Fruit fly (Drosophila melanogaster) whole organism, embryonic: ENCODE results near the gene Peritrophin-15a.
A peak's percentile ranks its signal among the peaks of the same experiment; 100 is the strongest.

Experiments used
- Abd-B ChIP-seq: fragments of 200-800 bp; sonication (Bioruptor generic); optimal IDR thresholded peaks from 2 replicates; lab custom pipeline; 2018; ENCODE audit warnings: missing biosample characterization, mild to moderate bottlenecking, missing genetic modification characterization, moderate library complexity
- CG10979 ChIP-seq: fragments of 200-800 bp; sonication (Bioruptor generic); optimal IDR thresholded peaks from 2 replicates; lab custom pipeline; 2018; ENCODE audit warnings: missing biosample characterization, mild to moderate bottlenecking, missing genetic modification characterization, moderate library complexity
- CG11085 ChIP-seq: fragments of 200-800 bp; sonication (Bioruptor generic); IDR thresholded peaks from 2 replicates; pipeline ENCODE4 v1.3.6; 2022; ENCODE audit warnings: missing biosample characterization, missing genetic modification characterization
- CG12299 ChIP-seq: fragments of 200-800 bp; sonication (Bioruptor generic); optimal IDR thresholded peaks from 2 replicates; lab custom pipeline; 2018; ENCODE audit warnings: missing biosample characterization, mild to moderate bottlenecking, missing genetic modification characterization
- CG1233 ChIP-seq: fragments of 200-800 bp; sonication (Bioruptor generic); optimal IDR thresholded peaks from 4 replicates; lab custom pipeline; 2018; ENCODE audit warnings: missing biosample characterization, mild to moderate bottlenecking, missing genetic modification characterization
- CG12659 ChIP-seq: fragments of 200-800 bp; sonication (Bioruptor generic); optimal IDR thresholded peaks from 3 replicates; lab custom pipeline; 2017; ENCODE audit warnings: mild to moderate bottlenecking, missing biosample characterization, missing genetic modification reagents, missing genetic modification characterization
- CG13424 ChIP-seq: fragments of 200-800 bp; sonication (Bioruptor generic); optimal IDR thresholded peaks from 2 replicates; lab custom pipeline; 2019; ENCODE audit warnings: missing biosample characterization, mild to moderate bottlenecking, missing genetic modification characterization, moderate library complexity
- CG1602 ChIP-seq: fragments of 200-800 bp; sonication (Bioruptor generic); optimal IDR thresholded peaks from 3 replicates; lab custom pipeline; 2016; ENCODE audit warnings: missing biosample characterization, missing genetic modification characterization
- CG16863 ChIP-seq: fragments of 200-800 bp; sonication (Bioruptor generic); optimal IDR thresholded peaks from 3 replicates; lab custom pipeline; 2016; ENCODE audit warnings: missing biosample characterization, missing genetic modification characterization
- CG17912 ChIP-seq: fragments of 200-800 bp; sonication (Bioruptor generic); optimal IDR thresholded peaks from 2 replicates; lab custom pipeline; 2018; ENCODE audit warnings: missing biosample characterization, mild to moderate bottlenecking, missing genetic modification characterization
- CG3065 ChIP-seq: fragments of 200-800 bp; sonication (Bioruptor generic); optimal IDR thresholded peaks from 2 replicates; lab custom pipeline; 2016; ENCODE audit warnings: missing biosample characterization, missing genetic modification characterization
- CG34224 ChIP-seq: fragments of 200-800 bp; sonication (Bioruptor generic); IDR thresholded peaks from 3 replicates; pipeline ENCODE4 v1.3.6; 2022; ENCODE audit warnings: missing biosample characterization, missing genetic modification characterization; ENCODE audit not compliant: partially characterized antibody
- CG4404 ChIP-seq: fragments of 200-800 bp; sonication (Bioruptor generic); IDR thresholded peaks from 2 replicates; pipeline ENCODE4 v1.3.6; 2022; ENCODE audit warnings: missing biosample characterization, missing genetic modification characterization
- CG4617 ChIP-seq: fragments of 200-800 bp; sonication (Bioruptor generic); optimal IDR thresholded peaks from 3 replicates; lab custom pipeline; 2016; ENCODE audit warnings: missing biosample characterization, missing genetic modification characterization, borderline replicate concordance
- CG7839 ChIP-seq: fragments of 200-800 bp; sonication (Bioruptor generic); optimal IDR thresholded peaks from 3 replicates; lab custom pipeline; 2018; ENCODE audit warnings: missing biosample characterization, mild to moderate bottlenecking, missing genetic modification characterization, moderate library complexity
- CG8924 ChIP-seq: fragments of 200-800 bp; optimal IDR thresholded peaks from 3 replicates; lab custom pipeline; 2019; ENCODE audit warnings: missing biosample characterization, mild to moderate bottlenecking, missing genetic modification characterization, moderate library complexity
- CG9932 ChIP-seq: fragments of 200-800 bp; sonication (Bioruptor generic); IDR thresholded peaks from 2 replicates; pipeline ENCODE4 v1.3.6; 2022; ENCODE audit warnings: missing biosample characterization, missing genetic modification characterization
- Camta ChIP-seq: fragments of 200-800 bp; sonication (Bioruptor generic); optimal IDR thresholded peaks from 2 replicates; lab custom pipeline; 2016; ENCODE audit warnings: missing biosample characterization, missing genetic modification characterization
- Dek ChIP-seq: fragments of 200-800 bp; sonication (Bioruptor generic); optimal IDR thresholded peaks from 3 replicates; lab custom pipeline; 2019; ENCODE audit warnings: missing biosample characterization, mild to moderate bottlenecking, missing genetic modification characterization, moderate library complexity
- Dfd ChIP-seq, 2 experiments: fragments of >200 bp; optimal IDR thresholded peaks; 2 replicates each; lab custom pipeline; 2017; ENCODE audit warnings: missing biosample characterization in 2 of 2, missing genetic modification characterization in 2 of 2
- E2f1 ChIP-seq: fragments of 200-800 bp; sonication (Bioruptor generic); IDR thresholded peaks from 2 replicates; pipeline ENCODE4 v1.3.6; 2022; ENCODE audit warnings: missing biosample characterization, missing genetic modification characterization
- ERR ChIP-seq: fragments of 200-800 bp; sonication (Bioruptor generic); optimal IDR thresholded peaks from 2 replicates; lab custom pipeline; 2016; ENCODE audit warnings: missing biosample characterization, missing genetic modification characterization
- Ets97D ChIP-seq: fragments of 200-800 bp; sonication (Bioruptor generic); optimal IDR thresholded peaks from 3 replicates; lab custom pipeline; 2016; ENCODE audit warnings: missing biosample characterization, missing genetic modification characterization
- H15 ChIP-seq: fragments of 200-800 bp; sonication (Bioruptor generic); IDR thresholded peaks from 3 replicates; pipeline ENCODE4 v1.3.6; 2022; ENCODE audit warnings: missing biosample characterization, missing genetic modification characterization
- HLHmδ ChIP-seq: fragments of 200-800 bp; sonication (Bioruptor generic); optimal IDR thresholded peaks from 2 replicates; lab custom pipeline; 2018; ENCODE audit warnings: missing biosample characterization, mild to moderate bottlenecking, missing genetic modification characterization, moderate library complexity
- Hand ChIP-seq: fragments of 200-800 bp; sonication (Bioruptor generic); optimal IDR thresholded peaks from 2 replicates; lab custom pipeline; 2017; ENCODE audit warnings: mild to moderate bottlenecking, missing biosample characterization, missing genetic modification reagents, missing genetic modification characterization
- Jarid2 ChIP-seq: fragments of 200-800 bp; sonication (Bioruptor generic); optimal IDR thresholded peaks from 3 replicates; lab custom pipeline; 2017; ENCODE audit warnings: mild to moderate bottlenecking, missing biosample characterization, missing genetic modification reagents, missing genetic modification characterization
- Kr ChIP-seq: fragments of 200-800 bp; sonication (Bioruptor generic); optimal IDR thresholded peaks from 2 replicates; lab custom pipeline; 2017; ENCODE audit warnings: missing biosample characterization, mild to moderate bottlenecking, missing genetic modification characterization
- Max ChIP-seq: fragments of 200-800 bp; sonication (Bioruptor generic); optimal IDR thresholded peaks from 2 replicates; lab custom pipeline; 2016; ENCODE audit warnings: missing biosample characterization, mild to moderate bottlenecking, missing genetic modification characterization
- Myb ChIP-seq: fragments of 200-800 bp; sonication (Bioruptor generic); optimal IDR thresholded peaks from 2 replicates; lab custom pipeline; 2016; ENCODE audit warnings: missing biosample characterization, missing genetic modification characterization
- NK7.1 ChIP-seq: fragments of 200-800 bp; sonication (Bioruptor generic); optimal IDR thresholded peaks from 3 replicates; lab custom pipeline; 2016; ENCODE audit warnings: missing biosample characterization, missing genetic modification characterization
- Neu2 ChIP-seq: fragments of 200-800 bp; sonication (Bioruptor generic); optimal IDR thresholded peaks from 3 replicates; lab custom pipeline; 2016; ENCODE audit warnings: missing biosample characterization, missing genetic modification characterization, borderline replicate concordance
- Oaz ChIP-seq: fragments of 200-800 bp; sonication (Bioruptor generic); IDR thresholded peaks from 2 replicates; pipeline ENCODE4 v1.3.6; 2022; ENCODE audit warnings: missing biosample characterization, missing genetic modification characterization
- PHDP ChIP-seq: fragments of 200-800 bp; sonication (Bioruptor generic); optimal IDR thresholded peaks from 3 replicates; lab custom pipeline; 2018; ENCODE audit warnings: missing biosample characterization, mild to moderate bottlenecking, missing genetic modification characterization, moderate library complexity
- Pdp1 ChIP-seq, 2 experiments: fragments of 200-800 bp; sonication (Bioruptor generic); optimal IDR thresholded peaks; 3 replicates each; lab custom pipeline; 2016; ENCODE audit warnings: missing biosample characterization in 2 of 2, missing genetic modification characterization in 2 of 2, mild to moderate bottlenecking in 1 of 2, moderate library complexity in 1 of 2
- Side ChIP-seq: fragments of 200-800 bp; sonication (Bioruptor generic); optimal IDR thresholded peaks from 2 replicates; lab custom pipeline; 2016; ENCODE audit warnings: missing biosample characterization, missing genetic modification characterization
- Sry-δ ChIP-seq: fragments of 200-800 bp; sonication (Bioruptor generic); optimal IDR thresholded peaks from 2 replicates; lab custom pipeline; 2016; ENCODE audit warnings: missing biosample characterization, missing genetic modification characterization
- Taf1 ChIP-seq: fragments of 200-800 bp; sonication (Bioruptor generic); IDR thresholded peaks from 2 replicates; pipeline ENCODE4 v1.3.6; 2022; ENCODE audit warnings: missing biosample characterization, missing genetic modification characterization
- Trl ChIP-seq, 3 experiments: fragments of >200 bp in 2 of 3; fragments of 200-800 bp in 1 of 3; sonication (Bioruptor generic) in 1 of 3; optimal IDR thresholded peaks; 2 replicates in 1 of 3; 3 replicates in 2 of 3; lab custom pipeline; 2016 to 2017; ENCODE audit warnings: missing biosample characterization in 1 of 3, missing genetic modification characterization in 1 of 3
- chif ChIP-seq, 2 experiments: fragments of 200-800 bp; sonication (Bioruptor generic); optimal IDR thresholded peaks; 3 replicates each; lab custom pipeline; 2016; ENCODE audit warnings: missing biosample characterization in 2 of 2, missing genetic modification characterization in 2 of 2
- ftz-f1 ChIP-seq: fragments of 200-800 bp; sonication (Bioruptor generic); optimal IDR thresholded peaks from 2 replicates; lab custom pipeline; 2016; ENCODE audit warnings: missing biosample characterization, missing genetic modification characterization
- gt ChIP-seq: fragments of 200-800 bp; sonication (Bioruptor generic); IDR thresholded peaks from 2 replicates; pipeline ENCODE4 v1.3.6; 2022; ENCODE audit warnings: missing biosample characterization, missing genetic modification characterization
- hb ChIP-seq: fragments of 200-800 bp; sonication (Bioruptor generic); IDR thresholded peaks from 3 replicates; pipeline ENCODE4 v1.3.6; 2022; ENCODE audit warnings: missing biosample characterization, missing genetic modification characterization; ENCODE audit not compliant: partially characterized antibody
- prd ChIP-seq, 3 experiments: fragments of >200 bp in 2 of 3; fragments of 200-800 bp in 1 of 3; sonication (Bioruptor generic) in 1 of 3; optimal IDR thresholded peaks in 2 of 3; IDR thresholded peaks in 1 of 3; 2 replicates in 2 of 3; 3 replicates in 1 of 3; pipeline versions ENCODE4 v1.3.6 to Lab custom; 2017 to 2022; ENCODE audit warnings: missing biosample characterization in 1 of 3, missing genetic modification characterization in 1 of 3
- rib ChIP-seq: fragments of 200-800 bp; sonication (Bioruptor generic); IDR thresholded peaks from 2 replicates; pipeline ENCODE4 v1.3.6; 2022; ENCODE audit warnings: missing biosample characterization, missing genetic modification characterization
- sob ChIP-seq: fragments of 200-800 bp; sonication (Bioruptor generic); IDR thresholded peaks from 2 replicates; pipeline ENCODE4 v1.3.6; 2022; ENCODE audit warnings: missing biosample characterization, missing genetic modification characterization
- tgo ChIP-seq: fragments of 200-800 bp; sonication (Bioruptor generic); IDR thresholded peaks from 3 replicates; pipeline ENCODE4 v1.3.6; 2022; ENCODE audit warnings: missing biosample characterization, missing genetic modification characterization

The Peritrophin-15a gene

dm6 chr2L:8365701-8366643 lies 29.9 kb downstream of the Peritrophin-15a start, which contains the start of gene Pp2A-29B (continued):
- peak; percentile 7 for TF ChIP-seq CG17912 (GFP tag; lab: Kevin White, UChicago)
- TF ChIP-seq PHDP (tag; lab: Kevin White, UChicago): no peak
- no peak for TF ChIP-seq rib
- peak; percentile 99 for TF ChIP-seq hb (GFP tag; lab: Robert Waterston, UW)
- no peak for TF ChIP-seq Taf1 (GFP tag; lab: Robert Waterston, UW)
- TF ChIP-seq tgo (GFP tag; lab: Robert Waterston, UW): no peak
- peak; percentile 34 for TF ChIP-seq Hand
- TF ChIP-seq CG9932: peak; percentile 65
- TF ChIP-seq prd (optimal IDR thresholded peaks at IDR 0.05; lab: Kevin White, UChicago): no peak
- TF ChIP-seq prd (GFP tag; IDR thresholded peaks at IDR 0.05; lab: Robert Waterston, UW): peak; percentile 24; the same call in 1 of the 3 replicates
- TF ChIP-seq Max: peak; percentile 23
- peak; percentile 69 for TF ChIP-seq CG4617 (GFP tag; lab: Kevin White, UChicago)
- TF ChIP-seq Camta (GFP tag; lab: Kevin White, UChicago): no peak
- 0 out of 2 replicates have a peak, but pooled peaks have one; percentile 30 for TF ChIP-seq sob (GFP tag; lab: Robert Waterston, UW)
- no peak for TF ChIP-seq Kr (GFP tag; lab: Kevin White, UChicago)
- TF ChIP-seq CG16863 (GFP tag; lab: Kevin White, UChicago): no peak
- TF ChIP-seq Dfd (GFP tag; optimal IDR thresholded peaks at IDR 0.05; lab: Kevin White, UChicago): no peak
- TF ChIP-seq CG7839 (tag; lab: Kevin White, UChicago): peak; percentile 25
- no peak for TF ChIP-seq NK7.1
- no peak for TF ChIP-seq CG1602 (GFP tag; lab: Kevin White, UChicago)
- TF ChIP-seq Trl (optimal IDR thresholded peaks at IDR 0.05; lab: Kevin White, UChicago): no peak
- peak; percentile 3 for TF ChIP-seq Trl (GFP tag; optimal IDR thresholded peaks at IDR 0.05; lab: Kevin White, UChicago)
- TF ChIP-seq CG34224 (GFP tag; lab: Robert Waterston, UW): peak; percentile 97
- TF ChIP-seq CG13424 (tag; lab: Kevin White, UChicago): no peak
- peak; percentile 92 for TF ChIP-seq Sry-δ
- TF ChIP-seq CG8924: peak; percentile 42
- peak; percentile 31 for TF ChIP-seq Ets97D (GFP tag; lab: Kevin White, UChicago)
- TF ChIP-seq H15 (GFP tag; lab: Robert Waterston, UW): no peak
- TF ChIP-seq chif (GFP tag; optimal IDR thresholded peaks at IDR 0.05; lab: Kevin White, UChicago): no peak
- TF ChIP-seq E2f1 (GFP tag; lab: Robert Waterston, UW): 0 out of 2 replicates have a peak, but pooled peaks have one; percentile 23
- no peak for TF ChIP-seq HLHmδ (GFP tag; lab: Kevin White, UChicago)
- TF ChIP-seq Abd-B: peak; percentile 46
- peak in 1 of 2 experiments; percentile 74 for TF ChIP-seq Pdp1 (GFP tag; optimal IDR thresholded peaks at IDR 0.05; lab: Kevin White, UChicago)
- TF ChIP-seq Neu2 (GFP tag; lab: Kevin White, UChicago): no peak
- no peak for TF ChIP-seq CG11085 (GFP tag; lab: Robert Waterston, UW)
- TF ChIP-seq gt (GFP tag; lab: Robert Waterston, UW): no peak
- no peak for TF ChIP-seq Side (GFP tag; lab: Kevin White, UChicago)
- no peak for TF ChIP-seq Oaz
- TF ChIP-seq Myb (GFP tag; lab: Kevin White, UChicago): no peak
- TF ChIP-seq CG3065 (GFP tag; lab: Kevin White, UChicago): no peak
- no peak for TF ChIP-seq Jarid2 (GFP tag; lab: Kevin White, UChicago)
- no peak for TF ChIP-seq CG4404 (GFP tag; lab: Robert Waterston, UW)
- no peak for TF ChIP-seq CG12299
- peak; percentile 69 for TF ChIP-seq CG12659 (GFP tag; lab: Kevin White, UChicago)
- no peak for TF ChIP-seq ftz-f1
- TF ChIP-seq Dek (tag; lab: Kevin White, UChicago): peak; percentile 12
- TF ChIP-seq CG10979 (tag; lab: Kevin White, UChicago): no peak
- no peak for TF ChIP-seq ERR (GFP tag; lab: Kevin White, UChicago)
- no peak for TF ChIP-seq CG1233 (GFP tag; lab: Kevin White, UChicago)
